Fruit fly (Drosophila melanogaster): ENCODE measurements around the gene CG8500.
A peak's percentile ranks its signal among the peaks of the same experiment; 100 is the strongest.

Gene CG8500

dm6 chr3R:9767620-9768592 lies 16.5 kb upstream of the CG8500 start, which contains the start of gene Naa80 (continued):
- no peak for TF ChIP-seq ham (GFP tag; IDR thresholded peaks at IDR 0.05)
- peak; percentile 10 for TF ChIP-seq Usf (GFP tag; optimal IDR thresholded peaks at IDR 0.05)
- TF ChIP-seq CG4707 (GFP tag; optimal IDR thresholded peaks at IDR 0.05): peak; percentile 7
- TF ChIP-seq CG7745 (tag; optimal IDR thresholded peaks at IDR 0.05): no peak
- TF ChIP-seq so (GFP tag; IDR thresholded peaks at IDR 0.05): no peak
- TF ChIP-seq Hand (GFP tag; optimal IDR thresholded peaks at IDR 0.05): no peak
- TF ChIP-seq Abd-B (GFP tag; optimal IDR thresholded peaks at IDR 0.05): peak; percentile 15
- peak; percentile 54 for TF ChIP-seq CG18619 (GFP tag; optimal IDR thresholded peaks at IDR 0.05)
- peak; percentile 66 for TF ChIP-seq bab2 (GFP tag; optimal IDR thresholded peaks at IDR 0.05)
- TF ChIP-seq CG5180 (GFP tag; optimal IDR thresholded peaks at IDR 0.05): no peak
- peak; percentile 66 for TF ChIP-seq CG7987 (GFP tag; optimal IDR thresholded peaks at IDR 0.05)
- TF ChIP-seq lab (GFP tag; optimal IDR thresholded peaks at IDR 0.05): peak; percentile 83
- peak; percentile 24 for TF ChIP-seq CG9727 (GFP tag; optimal IDR thresholded peaks at IDR 0.05)
- TF ChIP-seq Rx (GFP tag; IDR thresholded peaks at IDR 0.05): peak; percentile 70
- TF ChIP-seq nau (GFP tag; optimal IDR thresholded peaks at IDR 0.05): no peak
- peak; percentile 53 for TF ChIP-seq Deaf1 (tag; optimal IDR thresholded peaks at IDR 0.05)
- TF ChIP-seq NK7.1 (GFP tag; optimal IDR thresholded peaks at IDR 0.05): peak; percentile 31
- TF ChIP-seq NC2α (GFP tag; optimal IDR thresholded peaks at IDR 0.05): peak; percentile 57
- TF ChIP-seq ems (GFP tag; optimal IDR thresholded peaks at IDR 0.05): peak; percentile 75
- peak; percentile 12 for TF ChIP-seq CG10274 (GFP tag; optimal IDR thresholded peaks at IDR 0.05)
- peak; percentile 51 for TF ChIP-seq CG10654 (GFP tag; optimal IDR thresholded peaks at IDR 0.05)
- TF ChIP-seq CG10543 (GFP tag; optimal IDR thresholded peaks at IDR 0.05): peak; percentile 72
- TF ChIP-seq repo (GFP tag; optimal IDR thresholded peaks at IDR 0.05): peak; percentile 57
- TF ChIP-seq Drgx (GFP tag; IDR thresholded peaks at IDR 0.05): peak; percentile 11; the same call in 1 of the 2 replicates
- TF ChIP-seq psq (GFP tag; optimal IDR thresholded peaks at IDR 0.05): no peak
- TF ChIP-seq CG1529 (GFP tag; optimal IDR thresholded peaks at IDR 0.05): no peak
- TF ChIP-seq dysf (GFP tag; IDR thresholded peaks at IDR 0.05): peak; percentile 51; the same call in 1 of the 3 replicates
- TF ChIP-seq CG34224 (GFP tag; IDR thresholded peaks at IDR 0.05; ENCODE audit: partially characterized antibody): peak; percentile 53; the same call in 2 of the 3 replicates
- TF ChIP-seq pum (GFP tag; optimal IDR thresholded peaks at IDR 0.05): peak; percentile 78
- TF ChIP-seq E2f1 (GFP tag; IDR thresholded peaks at IDR 0.05): peak; percentile 58; the same call in 1 of the 2 replicates
- 0 out of 3 replicates have a peak, but pooled peaks have one; percentile 23 for TF ChIP-seq HLH4C (GFP tag; IDR thresholded peaks at IDR 0.05; ENCODE audit: partially characterized antibody)
- TF ChIP-seq chm (GFP tag; IDR thresholded peaks at IDR 0.05): peak; percentile 32; the same call in 1 of the 2 replicates
- no peak for TF ChIP-seq CG6854 (GFP tag; optimal IDR thresholded peaks at IDR 0.05)
- peak; percentile 16 for TF ChIP-seq CG8089 (GFP tag; optimal IDR thresholded peaks at IDR 0.05)
- peak; percentile 40 for TF ChIP-seq CG8290 (GFP tag; optimal IDR thresholded peaks at IDR 0.05)
- TF ChIP-seq CG8290 (tag; optimal IDR thresholded peaks at IDR 0.05): peak in 1 of 2 experiments; percentile 90
- TF ChIP-seq Hsf (GFP tag; optimal IDR thresholded peaks at IDR 0.05): peak; percentile 75
- peak; percentile 26; the same call in 1 of the 2 replicates for TF ChIP-seq cas (GFP tag; IDR thresholded peaks at IDR 0.05)
- no peak; the same call in 2 of the 3 replicates for TF ChIP-seq hb (GFP tag; IDR thresholded peaks at IDR 0.05; ENCODE audit: partially characterized antibody)
- no peak for TF ChIP-seq CG8281 (tag; optimal IDR thresholded peaks at IDR 0.05)
- TF ChIP-seq ash1 (GFP tag; optimal IDR thresholded peaks at IDR 0.05): peak; percentile 25
- TF ChIP-seq CG14965 (GFP tag; optimal IDR thresholded peaks at IDR 0.05; ENCODE audit: borderline replicate concordance): peak; percentile 13
- TF ChIP-seq Hr78 (GFP tag; optimal IDR thresholded peaks at IDR 0.05): no peak
- no peak for TF ChIP-seq ac (GFP tag; optimal IDR thresholded peaks at IDR 0.05)
- TF ChIP-seq vfl (GFP tag; optimal IDR thresholded peaks at IDR 0.05): peak; percentile 77
- no peak for TF ChIP-seq salm (tag; optimal IDR thresholded peaks at IDR 0.05)
- no peak for TF ChIP-seq CG3726 (GFP tag; IDR thresholded peaks at IDR 0.05)

All from whole organism, embryonic.